Worm (Caenorhabditis elegans) whole organism, L4 larva: Measurements from ENCODE around the gene die-1.
"Not testable (repeated sequence)": the region's sequence is repeated elsewhere in the genome, so short reads cannot be mapped to it uniquely, and the experiment has no call there.

Experiments used
- F10B5.3 ChIP-seq: sonication (generic microtip); optimal IDR thresholded peaks from 2 replicates; lab custom pipeline; 2016; ENCODE audit warnings: mild to moderate bottlenecking, missing genetic modification characterization, missing compliant biosample characterization
- F37D6.2 ChIP-seq: sonication (generic microtip); optimal IDR thresholded peaks from 2 replicates; lab custom pipeline; 2016; ENCODE audit warnings: mild to moderate bottlenecking, missing genetic modification characterization, missing compliant biosample characterization
- F44E2.7 ChIP-seq: fragments of 200-800 bp; sonication (Bioruptor generic); IDR thresholded peaks from 2 replicates; pipeline ENCODE4 v2.1.2; 2022; ENCODE audit warnings: missing genetic modification characterization, missing compliant biosample characterization
- F49E8.2 ChIP-seq: sonication (generic microtip); optimal IDR thresholded peaks from 2 replicates; lab custom pipeline; 2016; ENCODE audit warnings: missing compliant biosample characterization, mild to moderate bottlenecking, missing genetic modification characterization, borderline replicate concordance
- T20F7.1 ChIP-seq: fragments of 200-800 bp; sonication (Bioruptor generic); optimal IDR thresholded peaks from 2 replicates; lab custom pipeline; 2018; ENCODE audit warnings: mild to moderate bottlenecking, missing genetic modification characterization, missing compliant biosample characterization
- Y48G9A.11 ChIP-seq: fragments of 200-800 bp; sonication (Bioruptor generic); IDR thresholded peaks from 2 replicates; pipeline ENCODE4 v1.3.6; 2022; ENCODE audit warnings: missing genetic modification reagents, missing genetic modification characterization, missing compliant biosample characterization
- Y75B8A.6 ChIP-seq: fragments of 200-800 bp; sonication (Bioruptor generic); IDR thresholded peaks from 2 replicates; pipeline ENCODE4 v1.3.6; 2022; ENCODE audit warnings: missing genetic modification reagents, missing genetic modification characterization, missing compliant biosample characterization
- ZK337.2 ChIP-seq: fragments of 200-800 bp; sonication (Bioruptor generic); IDR thresholded peaks from 2 replicates; pipeline ENCODE4 v1.3.6; 2022; ENCODE audit warnings: missing genetic modification reagents, missing genetic modification characterization, missing compliant biosample characterization
- aha-1 ChIP-seq: fragments of 150-350 bp; peaks from one replicate; lab custom pipeline; 2014; ENCODE audit warnings: missing biosample characterization, missing genetic modification characterization
- ceh-82 ChIP-seq: sonication (generic microtip); optimal IDR thresholded peaks from 2 replicates; lab custom pipeline; 2017; ENCODE audit warnings: missing biosample characterization, missing genetic modification characterization
- cey-2 ChIP-seq: sonication (generic microtip); optimal IDR thresholded peaks from 3 replicates; lab custom pipeline; 2017; ENCODE audit warnings: missing genetic modification characterization, mild to moderate bottlenecking, missing compliant biosample characterization, antibody characterized with exemption, borderline replicate concordance; ENCODE audit not compliant: insufficient read depth
- ctbp-1 ChIP-seq: fragments of 200-800 bp; sonication (Bioruptor generic); IDR thresholded peaks from 2 replicates; pipeline ENCODE4 v1.3.6; 2022; ENCODE audit warnings: missing genetic modification reagents, missing genetic modification characterization, missing compliant biosample characterization
- daf-8 ChIP-seq: fragments of 200-800 bp; sonication (Bioruptor generic); IDR thresholded peaks from 2 replicates; pipeline ENCODE4 v1.3.6; 2022; ENCODE audit warnings: missing genetic modification characterization, missing compliant biosample characterization
- dmd-6 ChIP-seq: fragments of 200-800 bp; sonication (Bioruptor generic); IDR thresholded peaks from 2 replicates; pipeline ENCODE4 v1.3.6; 2022; ENCODE audit warnings: missing genetic modification reagents, missing genetic modification characterization, missing compliant biosample characterization
- dmd-9 ChIP-seq: fragments of 200-800 bp; sonication (Bioruptor generic); IDR thresholded peaks from 2 replicates; pipeline ENCODE4 v1.3.6; 2022; ENCODE audit warnings: missing genetic modification reagents, missing genetic modification characterization, missing compliant biosample characterization
- dpl-1 ChIP-seq: fragments of 150-350 bp; optimal IDR thresholded peaks from 2 replicates; lab custom pipeline; 2014; ENCODE audit warnings: missing biosample characterization, missing genetic modification reagents, missing genetic modification characterization
- duxl-1 ChIP-seq: sonication (generic microtip); optimal IDR thresholded peaks from 2 replicates; lab custom pipeline; 2016; ENCODE audit warnings: mild to moderate bottlenecking, missing genetic modification characterization, moderate library complexity, missing compliant biosample characterization; ENCODE audit not compliant: poor library complexity
- dve-1 ChIP-seq: sonication (generic microtip); optimal IDR thresholded peaks from 2 replicates; lab custom pipeline; 2017; ENCODE audit warnings: antibody characterized with exemption, mild to moderate bottlenecking, missing genetic modification characterization, missing compliant biosample characterization; ENCODE audit not compliant: insufficient read depth
- egl-27 ChIP-seq: sonication (generic microtip); optimal IDR thresholded peaks from 3 replicates; lab custom pipeline; 2017; ENCODE audit warnings: missing biosample characterization, missing genetic modification reagents, missing genetic modification characterization
- egl-43 ChIP-seq: fragments of 200-800 bp; sonication (Bioruptor generic); IDR thresholded peaks from 2 replicates; pipeline ENCODE4 v1.3.6; 2022; ENCODE audit warnings: missing genetic modification reagents, missing genetic modification characterization, missing compliant biosample characterization
- hif-1 ChIP-seq, 2 experiments: sonication (generic microtip); optimal IDR thresholded peaks; 2 replicates each; lab custom pipeline; 2016 to 2017; ENCODE audit warnings: missing compliant biosample characterization in 2 of 2, missing genetic modification characterization in 2 of 2, missing genetic modification reagents in 2 of 2, missing genotype in 2 of 2, mild to moderate bottlenecking in 1 of 2
- hlh-11 ChIP-seq: fragments of 200-800 bp; sonication (Bioruptor generic); optimal IDR thresholded peaks from 2 replicates; lab custom pipeline; 2018; ENCODE audit warnings: mild to moderate bottlenecking, missing genetic modification characterization, missing compliant biosample characterization
- lin-15B ChIP-seq: fragments of 150-350 bp; sonication (generic microtip); optimal IDR thresholded peaks from 3 replicates; lab custom pipeline; 2014; ENCODE audit warnings: missing biosample characterization, missing genetic modification characterization
- lin-39 ChIP-seq: fragments of 150-350 bp; optimal IDR thresholded peaks from 2 replicates; lab custom pipeline; 2014; ENCODE audit warnings: missing biosample characterization, missing genetic modification reagents, missing genetic modification characterization
- lir-3 ChIP-seq: sonication (generic microtip); optimal IDR thresholded peaks from 2 replicates; lab custom pipeline; 2016; ENCODE audit warnings: mild to moderate bottlenecking, missing genetic modification characterization, missing compliant biosample characterization
- lsy-2 ChIP-seq, 2 experiments: fragments of 150-350 bp in 1 of 2; sonication (generic microtip) in 1 of 2; optimal IDR thresholded peaks; 2 replicates each; lab custom pipeline; 2014 to 2017; ENCODE audit warnings: missing biosample characterization in 2 of 2, missing genetic modification characterization in 2 of 2
- mdl-1 ChIP-seq, 2 experiments: fragments of 150-350 bp in 1 of 2; sonication (generic microtip) in 1 of 2; optimal IDR thresholded peaks; 2 replicates each; lab custom pipeline; 2014 to 2017; ENCODE audit warnings: missing biosample characterization in 2 of 2, missing genetic modification characterization in 2 of 2
- mdt-29 ChIP-seq: fragments of 200-800 bp; sonication (Bioruptor generic); IDR thresholded peaks from 2 replicates; pipeline ENCODE4 v1.3.6; 2022; ENCODE audit warnings: missing genetic modification reagents, missing genetic modification characterization, missing compliant biosample characterization
- mep-1 ChIP-seq: fragments of 150-350 bp; sonication (generic microtip); optimal IDR thresholded peaks from 3 replicates; lab custom pipeline; 2014; ENCODE audit warnings: missing biosample characterization, missing genetic modification characterization
- mes-2 ChIP-seq: sonication (generic microtip); optimal IDR thresholded peaks from 2 replicates; lab custom pipeline; 2016; ENCODE audit warnings: missing genotype, mild to moderate bottlenecking, missing genetic modification characterization, missing compliant biosample characterization; ENCODE audit not compliant: poor library complexity, severe bottlenecking
- mxl-2 ChIP-seq: fragments of 200-800 bp; sonication (Bioruptor generic); conservative IDR thresholded peaks from 2 replicates; pipeline ENCODE4 v1.3.6; 2022; ENCODE audit warnings: missing genetic modification reagents, missing genetic modification characterization, missing compliant biosample characterization
- nhr-10 ChIP-seq: fragments of 150-350 bp; optimal IDR thresholded peaks from 2 replicates; lab custom pipeline; 2014; ENCODE audit warnings: missing biosample characterization, missing genetic modification characterization
- nhr-25 ChIP-seq: sonication (generic microtip); optimal IDR thresholded peaks from 2 replicates; lab custom pipeline; 2017; ENCODE audit warnings: missing genetic modification characterization, mild to moderate bottlenecking, missing compliant biosample characterization, antibody characterized with exemption, moderate library complexity, borderline replicate concordance; ENCODE audit not compliant: insufficient read depth
- nhr-41 ChIP-seq: fragments of 200-800 bp; sonication (Bioruptor generic); IDR thresholded peaks from 2 replicates; pipeline ENCODE4 v1.3.6; 2022; ENCODE audit warnings: missing genetic modification reagents, missing genetic modification characterization, missing compliant biosample characterization
- nhr-6 ChIP-seq: fragments of 150-350 bp; optimal IDR thresholded peaks from 2 replicates; lab custom pipeline; 2014; ENCODE audit warnings: missing biosample characterization, missing genetic modification characterization
- nhr-77 ChIP-seq: fragments of 150-350 bp; optimal IDR thresholded peaks from 2 replicates; lab custom pipeline; 2014; ENCODE audit warnings: missing biosample characterization, missing genetic modification characterization
- pha-4 ChIP-seq, 2 experiments: fragments of 150-350 bp in 1 of 2; fragments of 200-800 bp in 1 of 2; sonication (Bioruptor generic) in 1 of 2; IDR thresholded peaks in 1 of 2; optimal IDR thresholded peaks in 1 of 2; 2 replicates each; pipeline versions ENCODE4 v1.3.6 to Lab custom; 2014 to 2022; ENCODE audit warnings: missing genetic modification characterization in 2 of 2, missing genetic modification reagents in 2 of 2, missing biosample characterization in 1 of 2, missing compliant biosample characterization in 1 of 2
- pqm-1 ChIP-seq: sonication (generic microtip); optimal IDR thresholded peaks from 2 replicates; lab custom pipeline; 2017; ENCODE audit warnings: missing biosample characterization, missing genetic modification characterization
- rbr-2 ChIP-seq: sonication (generic microtip); optimal IDR thresholded peaks from 2 replicates; lab custom pipeline; 2016; ENCODE audit warnings: missing genotype, missing genetic modification characterization, missing compliant biosample characterization
- saeg-2 ChIP-seq: fragments of 200-800 bp; sonication (Bioruptor generic); IDR thresholded peaks from 2 replicates; pipeline ENCODE4 v1.3.6; 2022; ENCODE audit warnings: missing genetic modification reagents, missing genetic modification characterization, missing compliant biosample characterization
- skn-1 ChIP-seq: fragments of 150-350 bp; optimal IDR thresholded peaks from 2 replicates; lab custom pipeline; 2014; ENCODE audit warnings: missing biosample characterization, missing genetic modification characterization
- spr-1 ChIP-seq: sonication (generic microtip); optimal IDR thresholded peaks from 2 replicates; lab custom pipeline; 2016; ENCODE audit warnings: mild to moderate bottlenecking, missing genetic modification characterization, missing compliant biosample characterization
- spr-3 ChIP-seq: fragments of 200-800 bp; sonication (Bioruptor generic); optimal IDR thresholded peaks from 2 replicates; lab custom pipeline; 2018; ENCODE audit warnings: mild to moderate bottlenecking, missing genetic modification characterization, missing compliant biosample characterization
- unc-130 ChIP-seq: sonication (generic microtip); optimal IDR thresholded peaks from 2 replicates; lab custom pipeline; 2016; ENCODE audit warnings: missing genetic modification reagents, missing genetic modification characterization, missing compliant biosample characterization
- unc-39 ChIP-seq: sonication (generic microtip); optimal IDR thresholded peaks from 2 replicates; lab custom pipeline; 2017; ENCODE audit warnings: missing biosample characterization, missing genetic modification characterization
- zip-11 ChIP-seq: fragments of 200-800 bp; sonication (Bioruptor generic); IDR thresholded peaks from 2 replicates; pipeline ENCODE4 v1.3.6; 2022; ENCODE audit warnings: missing genetic modification characterization, missing compliant biosample characterization

Gene die-1

DNA sequence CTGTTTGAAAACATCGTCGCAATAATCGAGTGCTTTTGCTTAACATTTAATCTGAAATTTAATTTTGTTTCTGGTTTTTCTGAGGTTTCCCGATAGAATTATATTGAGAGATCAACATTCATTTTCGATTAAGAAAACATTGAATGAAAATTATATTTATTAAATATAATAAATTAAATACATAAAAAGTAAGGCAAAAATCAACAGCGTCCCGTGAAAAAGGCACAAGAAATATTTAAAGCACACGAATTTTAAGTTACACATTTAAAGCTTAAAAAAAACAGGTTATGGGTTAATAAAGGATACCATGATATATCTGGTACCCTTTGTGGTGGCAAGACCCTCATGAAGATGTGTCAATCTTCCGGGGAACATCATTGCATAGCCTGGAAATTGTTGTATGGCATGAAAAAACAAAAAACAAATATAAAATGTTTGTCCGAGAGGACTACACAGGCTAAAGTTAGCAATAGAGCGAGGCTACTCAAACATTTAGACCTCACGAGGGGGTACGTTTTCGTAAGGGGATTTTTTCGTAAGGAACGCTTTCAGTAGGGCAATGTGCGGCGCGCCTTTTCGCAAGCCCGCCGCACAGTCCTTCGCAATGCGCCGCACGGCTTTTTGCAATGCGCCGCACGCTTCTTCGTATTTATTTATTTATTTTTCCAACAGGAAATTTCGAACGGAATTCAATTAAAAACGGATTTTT, 34.4 kb downstream of the die-1 start, which contains the start of gene mtcu-2 (continued):
- peak; percentile 96 for TF ChIP-seq mdt-29 (GFP tag; lab: Robert Waterston, UW)
- peak; percentile 93 for TF ChIP-seq Y75B8A.6 (GFP tag; lab: Robert Waterston, UW)
- TF ChIP-seq dpl-1 = peak; percentile 67
- TF ChIP-seq dve-1 = peak; percentile 58
- peak in 1 of 2 experiments; percentile 48 for TF ChIP-seq mdl-1 (tag; optimal IDR thresholded peaks at IDR 0.05; lab: Kevin White, UChicago)
- peak; percentile 81 for TF ChIP-seq F44E2.7 (GFP tag; lab: Robert Waterston, UW)
- TF ChIP-seq ZK337.2 (GFP tag; lab: Robert Waterston, UW) = peak; percentile 97
- TF ChIP-seq nhr-41 (GFP tag; lab: Robert Waterston, UW) = peak; percentile 94
- peak; percentile 78; the same call in 1 of the 2 replicates for TF ChIP-seq zip-11 (GFP tag; lab: Robert Waterston, UW)
- peak; percentile 71 for TF ChIP-seq hlh-11 (tag; lab: Kevin White, UChicago)
- peak; percentile 99 for TF ChIP-seq egl-43 (GFP tag; lab: Robert Waterston, UW)
- TF ChIP-seq dmd-6 = peak; percentile 98
- peak; percentile 96 for TF ChIP-seq Y48G9A.11 (GFP tag; lab: Robert Waterston, UW)
- peak; percentile 84 for TF ChIP-seq T20F7.1 (GFP tag; lab: Kevin White, UChicago)
- peak; percentile 92; the same call in 1 of the 2 replicates for TF ChIP-seq daf-8 (GFP tag; lab: Robert Waterston, UW)
- TF ChIP-seq ctbp-1 = peak; percentile 98
- TF ChIP-seq dmd-9 (GFP tag; lab: Robert Waterston, UW) = peak; percentile 99
- peak; percentile 57 for TF ChIP-seq lin-15B (tag; lab: Kevin White, UChicago)
- TF ChIP-seq pha-4 (GFP tag; IDR thresholded peaks at IDR 0.05; lab: Robert Waterston, UW) = peak; percentile 98
- not testable (repeated sequence) for TF ChIP-seq pha-4 (tag; optimal IDR thresholded peaks at IDR 0.05; lab: Kevin White, UChicago)
- TF ChIP-seq nhr-6 (tag; lab: Kevin White, UChicago) = peak; percentile 69
- TF ChIP-seq nhr-77 (tag; lab: Kevin White, UChicago) = peak; percentile 45
- TF ChIP-seq duxl-1 (tag; lab: Kevin White, UChicago) = peak; percentile 40

DNA sequence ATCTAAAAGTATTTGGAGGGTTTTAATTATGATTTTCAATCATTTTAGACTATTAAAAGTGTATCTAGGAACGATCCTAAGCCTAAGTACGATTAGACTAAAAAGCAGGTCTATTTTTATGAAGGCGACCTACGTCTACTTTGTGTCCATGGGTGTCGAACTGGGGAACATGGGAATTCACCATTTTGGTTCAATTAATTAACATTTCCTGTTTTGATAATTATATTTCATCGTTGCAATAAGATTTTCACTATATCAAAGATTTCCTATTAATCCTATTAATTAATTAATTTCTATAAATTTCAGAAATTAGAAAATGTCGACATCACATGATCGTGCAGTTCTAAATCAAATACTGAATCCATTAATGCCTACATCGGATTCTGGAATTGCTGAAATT, 37.8 kb downstream of the die-1 start, which contains the start of gene ttc-36:
Gene ttc-36 (plus strand): TSS at position 301 of the 400 bp plus-strand sequence.
- TF ChIP-seq rbr-2 (tag; lab: Kevin White, UChicago) = no peak
- no peak for TF ChIP-seq unc-39 (tag; lab: Kevin White, UChicago)
- TF ChIP-seq F37D6.2 = no peak
- no peak for TF ChIP-seq mdt-29 (GFP tag; lab: Robert Waterston, UW)
- TF ChIP-seq mes-2 (tag; lab: Kevin White, UChicago) = no peak
- TF ChIP-seq aha-1 = no peak
- TF ChIP-seq nhr-25 (tag; lab: Kevin White, UChicago) = no peak
- no peak for TF ChIP-seq lsy-2 (tag; optimal IDR thresholded peaks at IDR 0.05; lab: Kevin White, UChicago)
- TF ChIP-seq nhr-6 (tag; lab: Kevin White, UChicago) = no peak
- TF ChIP-seq nhr-41 (GFP tag; lab: Robert Waterston, UW) = no peak
- TF ChIP-seq F10B5.3 (tag; lab: Kevin White, UChicago) = no peak
- TF ChIP-seq lir-3 (tag; lab: Kevin White, UChicago) = no peak
- no peak for TF ChIP-seq dmd-6
- no peak for TF ChIP-seq mep-1
- TF ChIP-seq nhr-10 = no peak
- no peak for TF ChIP-seq ceh-82 (tag; lab: Kevin White, UChicago)
- TF ChIP-seq hif-1 (tag; optimal IDR thresholded peaks at IDR 0.05; lab: Kevin White, UChicago) = no peak
- TF ChIP-seq, all 104 proteins: peak for 0

DNA sequence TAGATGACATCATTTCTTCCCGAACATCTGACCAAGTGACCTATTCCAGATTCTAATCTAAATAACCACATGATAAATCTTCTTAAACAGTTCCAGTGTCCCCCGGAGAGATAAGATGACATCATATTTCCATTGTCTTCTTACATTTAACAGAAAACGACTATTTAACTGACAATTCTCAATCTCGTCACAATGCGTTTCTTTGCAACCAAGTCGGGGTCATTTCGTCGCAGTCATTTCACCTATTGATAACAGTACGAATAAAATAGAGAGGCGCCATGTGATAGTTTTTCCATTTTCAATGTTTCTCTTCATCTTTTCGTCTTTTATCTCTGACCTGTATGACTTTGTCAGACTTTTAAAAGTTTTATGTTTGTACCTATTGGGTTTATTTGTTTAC, 38.7 kb downstream of the die-1 start:
- TF ChIP-seq spr-1 (no peak), spr-3 (GFP tag; lab: Kevin White, UChicago) (no peak), F49E8.2 (no peak), lin-39 (tag; lab: Kevin White, UChicago) (no peak), skn-1 (no peak), saeg-2 (no peak), pqm-1 (tag; lab: Kevin White, UChicago) (no peak), lin-15B (tag; lab: Kevin White, UChicago) (no peak), nhr-77 (tag; lab: Kevin White, UChicago) (peak; percentile 55), unc-130 (GFP tag; lab: Kevin White, UChicago) (no peak), cey-2 (tag; lab: Kevin White, UChicago) (no peak), egl-27 (tag; lab: Kevin White, UChicago) (no peak), mxl-2 (GFP tag; lab: Robert Waterston, UW) (no peak)
